Worm (Caenorhabditis elegans) whole organism, L4 larva: ENCODE results near the gene E02H9.7.

Source experiments
- D1046.2 ChIP-seq: fragments of 200-800 bp; sonication (Bioruptor generic); IDR thresholded peaks from 2 replicates; pipeline ENCODE4 v1.3.6; 2022; ENCODE audit warnings: missing genetic modification characterization, missing compliant biosample characterization
- F26F4.8 ChIP-seq: fragments of 200-800 bp; sonication (Bioruptor generic); conservative IDR thresholded peaks from 2 replicates; pipeline ENCODE4 v1.3.6; 2022; ENCODE audit warnings: missing genetic modification characterization, missing compliant biosample characterization
- F37D6.2 ChIP-seq: sonication (generic microtip); optimal IDR thresholded peaks from 2 replicates; lab custom pipeline; 2016; ENCODE audit warnings: mild to moderate bottlenecking, missing genetic modification characterization, missing compliant biosample characterization
- F44E2.7 ChIP-seq: fragments of 200-800 bp; sonication (Bioruptor generic); IDR thresholded peaks from 2 replicates; pipeline ENCODE4 v2.1.2; 2022; ENCODE audit warnings: missing genetic modification characterization, missing compliant biosample characterization
- F49E8.2 ChIP-seq: sonication (generic microtip); optimal IDR thresholded peaks from 2 replicates; lab custom pipeline; 2016; ENCODE audit warnings: missing compliant biosample characterization, mild to moderate bottlenecking, missing genetic modification characterization, borderline replicate concordance
- R02D3.7 ChIP-seq: fragments of 150-350 bp; sonication (generic microtip); optimal IDR thresholded peaks from 3 replicates; lab custom pipeline; 2014; ENCODE audit warnings: missing biosample characterization, missing genetic modification characterization
- T26A8.4 ChIP-seq: fragments of 200-800 bp; sonication (Bioruptor generic); IDR thresholded peaks from 2 replicates; pipeline ENCODE4 v1.3.6; 2022; ENCODE audit warnings: missing genetic modification characterization, missing compliant biosample characterization
- Y105C5A.15 ChIP-seq: fragments of 200-800 bp; sonication (Bioruptor generic); IDR thresholded peaks from 2 replicates; pipeline ENCODE4 v1.3.6; 2022; ENCODE audit warnings: missing genetic modification characterization, missing compliant biosample characterization
- Y5F2A.4 ChIP-seq: fragments of 200-800 bp; sonication (Bioruptor generic); optimal IDR thresholded peaks from 2 replicates; lab custom pipeline; 2018; ENCODE audit warnings: mild to moderate bottlenecking, missing genetic modification characterization, missing compliant biosample characterization
- ZK546.5 ChIP-seq, 2 experiments: sonication (generic microtip); optimal IDR thresholded peaks; 2 replicates each; lab custom pipeline; 2017; ENCODE audit warnings: missing biosample characterization in 2 of 2, missing genetic modification characterization in 2 of 2
- aha-1 ChIP-seq: fragments of 150-350 bp; peaks from one replicate; lab custom pipeline; 2014; ENCODE audit warnings: missing biosample characterization, missing genetic modification characterization
- arid-1 ChIP-seq: fragments of 200-800 bp; sonication (Bioruptor generic); conservative IDR thresholded peaks from 2 replicates; pipeline ENCODE4 v1.3.6; 2022; ENCODE audit warnings: missing genetic modification reagents, missing genetic modification characterization, missing compliant biosample characterization
- ceh-62 ChIP-seq: sonication (generic microtip); optimal IDR thresholded peaks from 2 replicates; lab custom pipeline; 2017; ENCODE audit warnings: missing biosample characterization, missing genetic modification characterization
- ceh-82 ChIP-seq: sonication (generic microtip); optimal IDR thresholded peaks from 2 replicates; lab custom pipeline; 2017; ENCODE audit warnings: missing biosample characterization, missing genetic modification characterization
- ces-1 ChIP-seq: fragments of 150-350 bp; sonication (generic microtip); optimal IDR thresholded peaks from 4 replicates; lab custom pipeline; 2014; ENCODE audit warnings: missing biosample characterization, missing genetic modification reagents, missing genetic modification characterization
- cey-2 ChIP-seq: sonication (generic microtip); optimal IDR thresholded peaks from 3 replicates; lab custom pipeline; 2017; ENCODE audit warnings: missing genetic modification characterization, mild to moderate bottlenecking, missing compliant biosample characterization, antibody characterized with exemption, borderline replicate concordance; ENCODE audit not compliant: insufficient read depth
- daf-16 ChIP-seq, 3 experiments: sonication (generic microtip); optimal IDR thresholded peaks; 2 replicates each; lab custom pipeline; 2016 to 2017; ENCODE audit warnings: missing genetic modification characterization in 3 of 3, missing genetic modification reagents in 3 of 3, mild to moderate bottlenecking in 2 of 3, missing compliant biosample characterization in 2 of 3, missing biosample characterization in 1 of 3, moderate library complexity in 1 of 3
- daf-19 ChIP-seq: fragments of 200-800 bp; sonication (Bioruptor generic); conservative IDR thresholded peaks from 2 replicates; pipeline ENCODE4 v1.3.6; 2022; ENCODE audit warnings: missing genetic modification characterization, missing compliant biosample characterization
- dmd-6 ChIP-seq: fragments of 200-800 bp; sonication (Bioruptor generic); IDR thresholded peaks from 2 replicates; pipeline ENCODE4 v1.3.6; 2022; ENCODE audit warnings: missing genetic modification reagents, missing genetic modification characterization, missing compliant biosample characterization
- dmd-9 ChIP-seq: fragments of 200-800 bp; sonication (Bioruptor generic); IDR thresholded peaks from 2 replicates; pipeline ENCODE4 v1.3.6; 2022; ENCODE audit warnings: missing genetic modification reagents, missing genetic modification characterization, missing compliant biosample characterization
- dpl-1 ChIP-seq: fragments of 150-350 bp; optimal IDR thresholded peaks from 2 replicates; lab custom pipeline; 2014; ENCODE audit warnings: missing biosample characterization, missing genetic modification reagents, missing genetic modification characterization
- duxl-1 ChIP-seq: sonication (generic microtip); optimal IDR thresholded peaks from 2 replicates; lab custom pipeline; 2016; ENCODE audit warnings: mild to moderate bottlenecking, missing genetic modification characterization, moderate library complexity, missing compliant biosample characterization; ENCODE audit not compliant: poor library complexity
- dve-1 ChIP-seq: sonication (generic microtip); optimal IDR thresholded peaks from 2 replicates; lab custom pipeline; 2017; ENCODE audit warnings: antibody characterized with exemption, mild to moderate bottlenecking, missing genetic modification characterization, missing compliant biosample characterization; ENCODE audit not compliant: insufficient read depth
- egl-27 ChIP-seq: sonication (generic microtip); optimal IDR thresholded peaks from 3 replicates; lab custom pipeline; 2017; ENCODE audit warnings: missing biosample characterization, missing genetic modification reagents, missing genetic modification characterization
- fkh-10 ChIP-seq: fragments of 150-350 bp; optimal IDR thresholded peaks from 2 replicates; lab custom pipeline; 2014; ENCODE audit warnings: missing biosample characterization, missing genetic modification reagents, missing genetic modification characterization
- gei-8 ChIP-seq: fragments of 200-800 bp; sonication (Bioruptor generic); optimal IDR thresholded peaks from 2 replicates; lab custom pipeline; 2018; ENCODE audit warnings: mild to moderate bottlenecking, missing genetic modification characterization, missing compliant biosample characterization
- hlh-30 ChIP-seq: sonication (generic microtip); optimal IDR thresholded peaks from 2 replicates; lab custom pipeline; 2017; ENCODE audit warnings: antibody characterized with exemption, mild to moderate bottlenecking, missing genetic modification characterization, missing compliant biosample characterization; ENCODE audit not compliant: insufficient read depth
- hmg-1.1 ChIP-seq: fragments of 200-800 bp; sonication (Bioruptor generic); IDR thresholded peaks from 2 replicates; pipeline ENCODE4 v1.3.6; 2022; ENCODE audit warnings: missing genetic modification reagents, missing genetic modification characterization, missing compliant biosample characterization
- jun-1 ChIP-seq: fragments of 150-350 bp; optimal IDR thresholded peaks from 2 replicates; lab custom pipeline; 2014; ENCODE audit warnings: missing biosample characterization, missing genetic modification reagents, missing genetic modification characterization
- lim-7 ChIP-seq: fragments of 200-800 bp; sonication (Bioruptor generic); IDR thresholded peaks from 2 replicates; pipeline ENCODE4 v1.3.6; 2022; ENCODE audit warnings: missing genetic modification characterization, missing compliant biosample characterization
- lin-13 ChIP-seq: fragments of 150-350 bp; optimal IDR thresholded peaks from 2 replicates; lab custom pipeline; 2014; ENCODE audit warnings: missing biosample characterization, missing genetic modification reagents, missing genetic modification characterization
- lin-15B ChIP-seq: fragments of 150-350 bp; sonication (generic microtip); optimal IDR thresholded peaks from 3 replicates; lab custom pipeline; 2014; ENCODE audit warnings: missing biosample characterization, missing genetic modification characterization
- lin-29 ChIP-seq: fragments of 200-800 bp; sonication (Bioruptor generic); IDR thresholded peaks from 2 replicates; pipeline ENCODE4 v1.3.6; 2022; ENCODE audit warnings: missing genetic modification reagents, missing genetic modification characterization, missing compliant biosample characterization
- madf-5 ChIP-seq, 2 experiments: fragments of 200-800 bp; sonication (Bioruptor generic); IDR thresholded peaks; 2 replicates each; pipeline ENCODE4 v1.3.6; 2022; ENCODE audit warnings: missing compliant biosample characterization in 2 of 2, missing genetic modification characterization in 2 of 2
- mep-1 ChIP-seq: fragments of 150-350 bp; sonication (generic microtip); optimal IDR thresholded peaks from 3 replicates; lab custom pipeline; 2014; ENCODE audit warnings: missing biosample characterization, missing genetic modification characterization
- mes-2 ChIP-seq: sonication (generic microtip); optimal IDR thresholded peaks from 2 replicates; lab custom pipeline; 2016; ENCODE audit warnings: missing genotype, mild to moderate bottlenecking, missing genetic modification characterization, missing compliant biosample characterization; ENCODE audit not compliant: poor library complexity, severe bottlenecking
- mxl-2 ChIP-seq: fragments of 200-800 bp; sonication (Bioruptor generic); conservative IDR thresholded peaks from 2 replicates; pipeline ENCODE4 v1.3.6; 2022; ENCODE audit warnings: missing genetic modification reagents, missing genetic modification characterization, missing compliant biosample characterization
- mxl-3 ChIP-seq: fragments of 200-800 bp; sonication (Bioruptor generic); optimal IDR thresholded peaks from 2 replicates; lab custom pipeline; 2018; ENCODE audit warnings: mild to moderate bottlenecking, missing genetic modification characterization, missing compliant biosample characterization
- nhr-10 ChIP-seq: fragments of 150-350 bp; optimal IDR thresholded peaks from 2 replicates; lab custom pipeline; 2014; ENCODE audit warnings: missing biosample characterization, missing genetic modification characterization
- nhr-102 ChIP-seq: sonication (generic microtip); optimal IDR thresholded peaks from 2 replicates; lab custom pipeline; 2016; ENCODE audit warnings: mild to moderate bottlenecking, missing genetic modification characterization, moderate library complexity, missing compliant biosample characterization
- nhr-237 ChIP-seq: sonication (generic microtip); optimal IDR thresholded peaks from 2 replicates; lab custom pipeline; 2017; ENCODE audit warnings: missing biosample characterization, missing genetic modification characterization
- nhr-6 ChIP-seq: fragments of 150-350 bp; optimal IDR thresholded peaks from 2 replicates; lab custom pipeline; 2014; ENCODE audit warnings: missing biosample characterization, missing genetic modification characterization
- php-3 ChIP-seq: fragments of 200-800 bp; sonication (Bioruptor generic); IDR thresholded peaks from 2 replicates; pipeline ENCODE4 v1.3.6; 2022; ENCODE audit warnings: missing genetic modification reagents, missing genetic modification characterization, missing compliant biosample characterization
- set-16 ChIP-seq: fragments of 200-800 bp; sonication (Bioruptor generic); IDR thresholded peaks from 2 replicates; pipeline ENCODE4 v1.3.6; 2022; ENCODE audit warnings: missing genetic modification reagents, missing genetic modification characterization, missing compliant biosample characterization
- skn-1 ChIP-seq: fragments of 150-350 bp; optimal IDR thresholded peaks from 2 replicates; lab custom pipeline; 2014; ENCODE audit warnings: missing biosample characterization, missing genetic modification characterization
- spr-1 ChIP-seq: sonication (generic microtip); optimal IDR thresholded peaks from 2 replicates; lab custom pipeline; 2016; ENCODE audit warnings: mild to moderate bottlenecking, missing genetic modification characterization, missing compliant biosample characterization
- spr-3 ChIP-seq: fragments of 200-800 bp; sonication (Bioruptor generic); optimal IDR thresholded peaks from 2 replicates; lab custom pipeline; 2018; ENCODE audit warnings: mild to moderate bottlenecking, missing genetic modification characterization, missing compliant biosample characterization
- unc-130 ChIP-seq: sonication (generic microtip); optimal IDR thresholded peaks from 2 replicates; lab custom pipeline; 2016; ENCODE audit warnings: missing genetic modification reagents, missing genetic modification characterization, missing compliant biosample characterization
- unc-62 ChIP-seq, 3 experiments: fragments of 150-350 bp in 1 of 3; sonication (generic microtip); optimal IDR thresholded peaks in 2 of 3; peaks in 1 of 3; 1 replicate in 1 of 3; 2 replicates in 2 of 3; lab custom pipeline; 2014 to 2017; ENCODE audit warnings: missing biosample characterization in 3 of 3, missing genetic modification characterization in 3 of 3, missing genetic modification reagents in 3 of 3, missing genotype in 1 of 3
- zip-11 ChIP-seq: fragments of 200-800 bp; sonication (Bioruptor generic); IDR thresholded peaks from 2 replicates; pipeline ENCODE4 v1.3.6; 2022; ENCODE audit warnings: missing genetic modification characterization, missing compliant biosample characterization

The E02H9.7 gene

ce11 chrIII:2471855-2472254, 26.4 kb upstream of the E02H9.7 start (continued):
- TF ChIP-seq nhr-10 (tag; lab: Kevin White, UChicago) (no peak), mxl-3 (GFP tag; lab: Kevin White, UChicago) (peak; percentile 87), ces-1 (GFP tag; lab: Kevin White, UChicago) (no peak), lin-15B (tag; lab: Kevin White, UChicago) (no peak), D1046.2 (GFP tag; lab: Robert Waterston, UW) (no peak), ZK546.5 (tag; optimal IDR thresholded peaks at IDR 0.05; lab: Kevin White, UChicago) (no peak), zip-11 (GFP tag; lab: Robert Waterston, UW) (no peak), daf-19 (GFP tag; lab: Robert Waterston, UW) (no peak), spr-1 (tag; lab: Kevin White, UChicago) (no peak), hmg-1.1 (GFP tag; lab: Robert Waterston, UW) (peak; percentile 72), arid-1 (GFP tag; lab: Robert Waterston, UW) (0 out of 2 replicates have a peak, but pooled peaks have one; percentile 23), dpl-1 (peak; percentile 57), skn-1 (tag; lab: Kevin White, UChicago) (no peak), nhr-102 (tag; lab: Kevin White, UChicago) (no peak), T26A8.4 (0 out of 2 replicates have a peak, but pooled peaks have one; percentile 32), F44E2.7 (no peak), F37D6.2 (tag; lab: Kevin White, UChicago) (no peak), mep-1 (tag; lab: Kevin White, UChicago) (peak; percentile 85), duxl-1 (no peak), gei-8 (GFP tag; lab: Kevin White, UChicago) (no peak), Y5F2A.4 (GFP tag; lab: Kevin White, UChicago) (no peak), spr-3 (GFP tag; lab: Kevin White, UChicago) (no peak), mxl-2 (GFP tag; lab: Robert Waterston, UW) (no peak), fkh-10 (GFP tag; lab: Kevin White, UChicago) (no peak), dmd-6 (peak; percentile 37), mes-2 (tag; lab: Kevin White, UChicago) (peak; percentile 65), php-3 (GFP tag; lab: Robert Waterston, UW) (no peak), dve-1 (tag; lab: Kevin White, UChicago) (peak; percentile 53), unc-130 (no peak), lin-29 (no peak), madf-5 (GFP tag; IDR thresholded peaks at IDR 0.05; lab: Robert Waterston, UW) (no peak), set-16 (peak; percentile 38; the same call in 1 of the 2 replicates), Y105C5A.15 (no peak), aha-1 (tag; lab: Kevin White, UChicago) (peak; percentile 26), unc-62 (GFP tag; optimal IDR thresholded peaks at IDR 0.05 in 1 of 2; lab: Kevin White, UChicago) (no peak), unc-62 (tag; optimal IDR thresholded peaks at IDR 0.05; lab: Kevin White, UChicago) (no peak), nhr-6 (tag; lab: Kevin White, UChicago) (peak; percentile 39), ceh-82 (tag; lab: Kevin White, UChicago) (no peak), lin-13 (GFP tag; lab: Kevin White, UChicago) (peak; percentile 54), hlh-30 (tag; lab: Kevin White, UChicago) (peak; percentile 83), daf-16 (GFP tag; optimal IDR thresholded peaks at IDR 0.05; lab: Kevin White, UChicago) (no peak), daf-16 (tag; optimal IDR thresholded peaks at IDR 0.05; lab: Kevin White, UChicago) (peak; percentile 47), cey-2 (tag; lab: Kevin White, UChicago) (no peak), ceh-62 (tag; lab: Kevin White, UChicago) (no peak), R02D3.7 (tag; lab: Kevin White, UChicago) (no peak), dmd-9 (no peak), F49E8.2 (tag; lab: Kevin White, UChicago) (no peak), lim-7 (GFP tag; lab: Robert Waterston, UW) (0 out of 2 replicates have a peak, but pooled peaks have one; percentile 12), F26F4.8 (GFP tag; lab: Robert Waterston, UW) (no peak), nhr-237 (tag; lab: Kevin White, UChicago) (no peak), egl-27 (no peak), jun-1 (tag; lab: Kevin White, UChicago) (no peak)
